Worm (Caenorhabditis elegans) whole organism, L1 larva: ENCODE results near the gene R09H10.7.

Experiments
- ama-1 ChIP-seq: fragments of 150-350 bp; optimal IDR thresholded peaks from 2 replicates; lab custom pipeline; 2014
- elt-2 ChIP-seq: sonication (generic microtip); optimal IDR thresholded peaks from 2 replicates; lab custom pipeline; 2016; ENCODE audit warnings: missing genetic modification characterization, mild to moderate bottlenecking, inconsistent platforms, missing compliant biosample characterization, missing genetic modification reagents
- fos-1 ChIP-seq: fragments of 150-350 bp; optimal IDR thresholded peaks from 2 replicates; lab custom pipeline; 2014; ENCODE audit warnings: missing biosample characterization, missing genetic modification characterization
- lin-39 ChIP-seq: fragments of 150-350 bp; optimal IDR thresholded peaks from 2 replicates; lab custom pipeline; 2014; ENCODE audit warnings: missing biosample characterization, missing genetic modification reagents, missing genetic modification characterization
- nhr-11 ChIP-seq: fragments of 150-350 bp; optimal IDR thresholded peaks from 2 replicates; lab custom pipeline; 2014; ENCODE audit warnings: missing biosample characterization, missing genetic modification characterization
- nhr-28 ChIP-seq: fragments of 150-350 bp; optimal IDR thresholded peaks from 2 replicates; lab custom pipeline; 2014; ENCODE audit warnings: missing biosample characterization, missing genetic modification characterization
- unc-62 ChIP-seq: fragments of 150-350 bp; optimal IDR thresholded peaks from 2 replicates; lab custom pipeline; 2014; ENCODE audit warnings: missing biosample characterization, missing genetic modification reagents, missing genetic modification characterization

- no peak for TF ChIP-seq lin-39 (tag; lab: Kevin White, UChicago)
- TF ChIP-seq elt-2, result no peak
- no peak for TF ChIP-seq ama-1
- TF ChIP-seq nhr-11, result no peak
- TF ChIP-seq nhr-28 (tag; lab: Kevin White, UChicago), result no peak
- no peak for TF ChIP-seq unc-62 (GFP tag; lab: Kevin White, UChicago)
- no peak for TF ChIP-seq fos-1 (tag; lab: Kevin White, UChicago)
Measured at ce11 chrIV:10612281-10612680, 8.6 kb upstream of the R09H10.7 start.
